Fruit fly (Drosophila melanogaster) whole organism, embryonic: ENCODE measurements around the gene CG32487.

ENCODE experiments used
- BEAF-32 ChIP-seq: fragments of 200-800 bp; sonication (Bioruptor generic); optimal IDR thresholded peaks from 3 replicates; lab custom pipeline; 2017; ENCODE audit warnings: missing biosample characterization, missing genetic modification characterization, mild to moderate bottlenecking, moderate library complexity, missing genetic modification reagents
- CG12299 ChIP-seq: fragments of 200-800 bp; sonication (Bioruptor generic); optimal IDR thresholded peaks from 2 replicates; lab custom pipeline; 2018; ENCODE audit warnings: missing biosample characterization, mild to moderate bottlenecking, missing genetic modification characterization
- CG14014 ChIP-seq: fragments of 200-800 bp; sonication (Bioruptor generic); IDR thresholded peaks from 2 replicates; pipeline ENCODE4 v1.3.6; 2022; ENCODE audit warnings: missing biosample characterization, missing genetic modification characterization
- CG18011 ChIP-seq: fragments of 200-800 bp; sonication (Bioruptor generic); optimal IDR thresholded peaks from 2 replicates; lab custom pipeline; 2017; ENCODE audit warnings: missing biosample characterization, missing genetic modification characterization, mild to moderate bottlenecking, moderate library complexity, missing genotype
- CG18262 ChIP-seq: fragments of 200-800 bp; optimal IDR thresholded peaks from 3 replicates; lab custom pipeline; 2019; ENCODE audit warnings: missing biosample characterization, mild to moderate bottlenecking, missing genetic modification characterization, moderate library complexity
- CG2116 ChIP-seq: fragments of 200-800 bp; sonication (Bioruptor generic); optimal IDR thresholded peaks from 3 replicates; lab custom pipeline; 2018; ENCODE audit warnings: missing biosample characterization, mild to moderate bottlenecking, missing genetic modification characterization
- CG4328 ChIP-seq: fragments of 200-800 bp; sonication (Bioruptor generic); optimal IDR thresholded peaks from 3 replicates; lab custom pipeline; 2017; ENCODE audit warnings: missing biosample characterization, missing genetic modification reagents, missing genetic modification characterization
- CG4404 ChIP-seq: fragments of 200-800 bp; sonication (Bioruptor generic); IDR thresholded peaks from 2 replicates; pipeline ENCODE4 v1.3.6; 2022; ENCODE audit warnings: missing biosample characterization, missing genetic modification characterization
- CG6175 ChIP-seq: fragments of 200-800 bp; sonication (Bioruptor generic); IDR thresholded peaks from 3 replicates; pipeline ENCODE4 v1.3.6; 2022; ENCODE audit warnings: missing biosample characterization, missing genetic modification characterization
- CG7556 ChIP-seq: fragments of 200-800 bp; sonication (Bioruptor generic); optimal IDR thresholded peaks from 2 replicates; lab custom pipeline; 2017; ENCODE audit warnings: missing biosample characterization, mild to moderate bottlenecking, missing genetic modification characterization
- CHES-1-like ChIP-seq: fragments of 200-800 bp; sonication (Bioruptor generic); optimal IDR thresholded peaks from 2 replicates; lab custom pipeline; 2016; ENCODE audit warnings: missing biosample characterization, missing genetic modification characterization
- Eip74EF ChIP-seq, 2 experiments: fragments of 200-800 bp in 1 of 2; fragments of >200 bp in 1 of 2; sonication (Bioruptor generic) in 1 of 2; optimal IDR thresholded peaks; 2 replicates each; lab custom pipeline; 2017 to 2019; ENCODE audit warnings: missing biosample characterization in 2 of 2, missing genetic modification characterization in 2 of 2, mild to moderate bottlenecking in 1 of 2, moderate library complexity in 1 of 2
- Optix ChIP-seq: fragments of 200-800 bp; sonication (Bioruptor generic); IDR thresholded peaks from 3 replicates; pipeline ENCODE4 v1.3.6; 2022; ENCODE audit warnings: missing biosample characterization, missing genetic modification characterization
- Rx ChIP-seq: fragments of 200-800 bp; sonication (Bioruptor generic); IDR thresholded peaks from 2 replicates; pipeline ENCODE4 v1.3.6; 2022; ENCODE audit warnings: missing biosample characterization, missing genetic modification characterization
- YL-1 ChIP-seq: fragments of 200-800 bp; sonication (Bioruptor generic); optimal IDR thresholded peaks from 3 replicates; lab custom pipeline; 2017; ENCODE audit warnings: missing biosample characterization, mild to moderate bottlenecking, missing genetic modification characterization
- ara ChIP-seq: fragments of 200-800 bp; sonication (Bioruptor generic); IDR thresholded peaks from 2 replicates; pipeline ENCODE4 v1.3.6; 2022; ENCODE audit warnings: missing biosample characterization, missing genetic modification characterization
- bbx ChIP-seq: fragments of 200-800 bp; sonication (Bioruptor generic); IDR thresholded peaks from 2 replicates; pipeline ENCODE4 v1.3.6; 2022; ENCODE audit warnings: missing biosample characterization, missing genetic modification characterization; ENCODE audit not compliant: partially characterized antibody
- bcd ChIP-seq: fragments of 200-800 bp; sonication (Bioruptor generic); optimal IDR thresholded peaks from 2 replicates; lab custom pipeline; 2017; ENCODE audit warnings: missing biosample characterization, mild to moderate bottlenecking, missing genetic modification characterization
- btn ChIP-seq: fragments of 200-800 bp; sonication (Bioruptor generic); optimal IDR thresholded peaks from 2 replicates; lab custom pipeline; 2016; ENCODE audit warnings: missing biosample characterization, missing genetic modification characterization
- hbn ChIP-seq: fragments of 200-800 bp; sonication (Bioruptor generic); IDR thresholded peaks from 2 replicates; pipeline ENCODE4 v1.3.6; 2022; ENCODE audit warnings: missing biosample characterization, missing genetic modification characterization; ENCODE audit not compliant: partially characterized antibody
- mld ChIP-seq: fragments of 200-800 bp; sonication (Bioruptor generic); IDR thresholded peaks from 3 replicates; pipeline ENCODE4 v1.3.6; 2022; ENCODE audit warnings: missing biosample characterization, missing genetic modification characterization; ENCODE audit not compliant: partially characterized antibody
- sc ChIP-seq, 3 experiments: fragments of >200 bp in 2 of 3; fragments of 200-800 bp in 1 of 3; sonication (Bioruptor generic) in 1 of 3; optimal IDR thresholded peaks; 2 replicates in 2 of 3; 3 replicates in 1 of 3; lab custom pipeline; 2017; ENCODE audit warnings: mild to moderate bottlenecking in 1 of 3, missing biosample characterization in 1 of 3, missing genetic modification characterization in 1 of 3, missing genetic modification reagents in 1 of 3
- vnd ChIP-seq: fragments of 200-800 bp; sonication (Bioruptor generic); IDR thresholded peaks from 3 replicates; pipeline ENCODE4 v1.3.6; 2022; ENCODE audit warnings: missing biosample characterization, missing genetic modification characterization; ENCODE audit not compliant: partially characterized antibody
- yki ChIP-seq: fragments of >200 bp; optimal IDR thresholded peaks from 3 replicates; lab custom pipeline; 2018

CG32487 gene

dm6 chr3L:2980856-2981255 is 36.2 kb downstream of the CG32487 start, which contains the start of gene CPT2 (continued):
- TF ChIP-seq ara (GFP tag; lab: Robert Waterston, UW) = no peak
- no peak for TF ChIP-seq CG12299 (tag; lab: Kevin White, UChicago)
- TF ChIP-seq BEAF-32 (GFP tag; lab: Kevin White, UChicago) = peak; percentile 63
- TF ChIP-seq bcd (GFP tag; lab: Kevin White, UChicago) = no peak
- no peak for TF ChIP-seq CG18262 (tag; lab: Kevin White, UChicago)
- TF ChIP-seq Rx (GFP tag; lab: Robert Waterston, UW) = no peak
- no peak for TF ChIP-seq CG4404
- peak; percentile 82 for TF ChIP-seq bbx (GFP tag; lab: Robert Waterston, UW)
- no peak for TF ChIP-seq Optix (GFP tag; lab: Robert Waterston, UW)
- no peak for TF ChIP-seq CG6175 (GFP tag; lab: Robert Waterston, UW)
- no peak for TF ChIP-seq yki (lab: Kevin White, UChicago)
- TF ChIP-seq CHES-1-like (GFP tag; lab: Kevin White, UChicago) = no peak
- peak; percentile 75 for TF ChIP-seq hbn
- TF ChIP-seq Eip74EF (GFP tag; optimal IDR thresholded peaks at IDR 0.05; lab: Kevin White, UChicago) = no peak
- TF ChIP-seq sc (optimal IDR thresholded peaks at IDR 0.05; lab: Kevin White, UChicago) = no peak
- no peak for TF ChIP-seq sc (GFP tag; optimal IDR thresholded peaks at IDR 0.05; lab: Kevin White, UChicago)
- no peak for TF ChIP-seq vnd
- TF ChIP-seq CG2116 (GFP tag; lab: Kevin White, UChicago) = no peak
- no peak for TF ChIP-seq mld (GFP tag; lab: Robert Waterston, UW)
- no peak for TF ChIP-seq btn (GFP tag; lab: Kevin White, UChicago)
- no peak for TF ChIP-seq CG4328 (GFP tag; lab: Kevin White, UChicago)
- no peak for TF ChIP-seq YL-1 (GFP tag; lab: Kevin White, UChicago)
- TF ChIP-seq CG18011 = no peak
- no peak for TF ChIP-seq CG7556
- TF ChIP-seq CG14014 (GFP tag; lab: Robert Waterston, UW) = no peak
